Fruit fly (Drosophila melanogaster) whole organism: ENCODE measurements around the gene Xrp1.

Experiments used
- CG8478 ChIP-seq: fragments of >200 bp; optimal IDR thresholded peaks from 2 replicates; lab custom pipeline; 2018; ENCODE audit warnings: inconsistent platforms
- Dll ChIP-seq: fragments of >200 bp; optimal IDR thresholded peaks from 2 replicates; lab custom pipeline; 2017
- EcR ChIP-seq, 2 experiments: fragments of >200 bp; optimal IDR thresholded peaks; 2 replicates each; lab custom pipeline; 2017; ENCODE audit warnings: missing biosample characterization in 2 of 2, missing genetic modification characterization in 2 of 2, missing genetic modification reagents in 2 of 2
- pan ChIP-seq: fragments of >200 bp; optimal IDR thresholded peaks from 2 replicates; lab custom pipeline; 2017
- psq ChIP-seq: fragments of >200 bp; optimal IDR thresholded peaks from 2 replicates; lab custom pipeline; 2017
- usp ChIP-seq: fragments of >200 bp; optimal IDR thresholded peaks from 2 replicates; lab custom pipeline; 2017; ENCODE audit warnings: missing biosample characterization, missing genetic modification characterization, mixed read lengths

DNA sequence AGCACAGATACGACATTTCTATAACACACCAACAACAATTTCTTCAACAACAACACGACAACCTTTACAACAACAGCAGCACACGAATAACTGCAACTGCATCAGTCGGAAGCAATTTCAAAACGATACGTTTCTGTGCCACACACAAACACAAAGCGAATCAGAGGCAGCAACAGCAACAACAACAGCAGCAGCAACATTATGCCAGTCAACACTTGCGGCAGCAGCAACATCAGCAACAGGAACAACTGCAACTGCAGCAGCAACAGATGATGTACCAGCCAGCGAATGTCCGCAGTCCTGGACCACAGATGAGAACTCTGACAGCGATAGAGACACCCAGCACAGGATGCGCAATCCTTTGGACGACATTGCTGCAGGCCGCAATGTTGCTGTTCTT is 32.5 kb downstream of the Xrp1 start:
- no peak for TF ChIP-seq usp (GFP tag; lab: Kevin White, UChicago)
- TF ChIP-seq EcR (GFP tag; optimal IDR thresholded peaks at IDR 0.05; lab: Kevin White, UChicago) = no peak
- no peak for TF ChIP-seq Dll (lab: Kevin White, UChicago)
- no peak for TF ChIP-seq CG8478 (lab: Kevin White, UChicago)
- no peak for TF ChIP-seq psq (lab: Kevin White, UChicago)
- TF ChIP-seq pan (lab: Kevin White, UChicago) = no peak
